Worm (Caenorhabditis elegans) whole organism, L3 larva: ENCODE data around the gene gcsh-1.
A peak's percentile ranks its signal among the peaks of the same experiment; 100 is the strongest.

Source experiments
- R02D3.7 ChIP-seq: fragments of 150-350 bp; optimal IDR thresholded peaks from 2 replicates; lab custom pipeline; 2014; ENCODE audit warnings: missing biosample characterization, missing genetic modification characterization
- ZK546.5 ChIP-seq: sonication (generic microtip); optimal IDR thresholded peaks from 2 replicates; lab custom pipeline; 2017; ENCODE audit warnings: missing biosample characterization, missing genetic modification characterization
- ceh-82 ChIP-seq: fragments of 150-350 bp; optimal IDR thresholded peaks from 2 replicates; lab custom pipeline; 2014; ENCODE audit warnings: missing biosample characterization, missing genetic modification characterization
- daf-12 ChIP-seq: fragments of 150-350 bp; optimal IDR thresholded peaks from 2 replicates; lab custom pipeline; 2014; ENCODE audit warnings: missing biosample characterization, missing genetic modification reagents, missing genetic modification characterization
- egl-27 ChIP-seq: sonication (generic microtip); optimal IDR thresholded peaks from 4 replicates; lab custom pipeline; 2017; ENCODE audit warnings: missing biosample characterization, missing genetic modification reagents, missing genetic modification characterization
- elt-2 ChIP-seq: sonication (generic microtip); optimal IDR thresholded peaks from 2 replicates; lab custom pipeline; 2016; ENCODE audit warnings: missing genetic modification reagents, mild to moderate bottlenecking, missing genetic modification characterization, missing compliant biosample characterization
- mdl-1 ChIP-seq: fragments of 150-350 bp; optimal IDR thresholded peaks from 2 replicates; lab custom pipeline; 2014; ENCODE audit warnings: missing biosample characterization, missing genetic modification characterization
- nfya-1 ChIP-seq: sonication (generic microtip); optimal IDR thresholded peaks from 2 replicates; lab custom pipeline; 2017; ENCODE audit warnings: missing genetic modification characterization, mild to moderate bottlenecking, missing compliant biosample characterization, antibody characterized with exemption, moderate library complexity; ENCODE audit not compliant: insufficient read depth
- nhr-237 ChIP-seq: fragments of 150-350 bp; optimal IDR thresholded peaks from 2 replicates; lab custom pipeline; 2014; ENCODE audit warnings: missing biosample characterization, missing genetic modification characterization
- nhr-28 ChIP-seq: fragments of 150-350 bp; optimal IDR thresholded peaks from 2 replicates; lab custom pipeline; 2014; ENCODE audit warnings: missing biosample characterization, missing genetic modification characterization
- tbx-2 ChIP-seq: sonication (generic microtip); optimal IDR thresholded peaks from 2 replicates; lab custom pipeline; 2016; ENCODE audit warnings: mild to moderate bottlenecking, missing genetic modification characterization, missing compliant biosample characterization
- zag-1 ChIP-seq: fragments of 150-350 bp; optimal IDR thresholded peaks from 2 replicates; lab custom pipeline; 2014; ENCODE audit warnings: missing biosample characterization, missing genetic modification characterization

- TF ChIP-seq nhr-237 (tag; lab: Kevin White, UChicago) (no peak), egl-27 (peak; percentile 36), R02D3.7 (tag; lab: Kevin White, UChicago) (no peak), nfya-1 (tag; lab: Kevin White, UChicago) (no peak), nhr-28 (tag; lab: Kevin White, UChicago) (no peak), daf-12 (tag; lab: Kevin White, UChicago) (no peak), ZK546.5 (tag; lab: Kevin White, UChicago) (no peak), mdl-1 (tag; lab: Kevin White, UChicago) (no peak), ceh-82 (no peak), tbx-2 (tag; lab: Kevin White, UChicago) (no peak), zag-1 (tag; lab: Kevin White, UChicago) (no peak), elt-2 (peak; percentile 99)
These were observed 14.3 kb downstream of the gcsh-1 start for ce11 chrX:14500422-14501058.
